Worm (Caenorhabditis elegans): ENCODE results near the gene epic-1.

- TF ChIP-seq lag-1 (GFP tag; IDR thresholded peaks at IDR 0.05), result no peak
- TF ChIP-seq dpl-1 (GFP tag; optimal IDR thresholded peaks at IDR 0.05), result no peak
- TF ChIP-seq lin-35 (GFP tag; optimal IDR thresholded peaks at IDR 0.05), result no peak
- no peak for TF ChIP-seq Y56A3A.18 (GFP tag; IDR thresholded peaks at IDR 0.05)
- no peak for TF ChIP-seq C17E4.6 (GFP tag; IDR thresholded peaks at IDR 0.05)
- TF ChIP-seq nhr-27 (tag; optimal IDR thresholded peaks at IDR 0.05), result no peak
- TF ChIP-seq gei-17 (GFP tag; optimal IDR thresholded peaks at IDR 0.05), result peak; percentile 7
- TF ChIP-seq ets-4 (GFP tag; optimal IDR thresholded peaks at IDR 0.05), result no peak
- TF ChIP-seq akir-1 (GFP tag; optimal IDR thresholded peaks at IDR 0.05), result no peak
- no peak for TF ChIP-seq F10E7.11 (tag; optimal IDR thresholded peaks at IDR 0.05)
- TF ChIP-seq athp-1 (tag; optimal IDR thresholded peaks at IDR 0.05), result no peak
- TF ChIP-seq him-1 (tag; optimal IDR thresholded peaks at IDR 0.05), result no peak
- no peak for TF ChIP-seq hlh-12 (tag; optimal IDR thresholded peaks at IDR 0.05)
These were observed 1.6 kb downstream of the epic-1 start, which contains the start of gene F11E6.4 for ce11 chrIV:17470096-17470602.
